Fruit fly (Drosophila melanogaster): ENCODE measurements around the gene CG43307.

CG43307 gene

dm6 chr2L:5811274-5811673 is at the start of gene CG43307:
Gene CG43307 (plus strand): TSS chr2L:5811574.
- TF ChIP-seq Clk (GFP tag; optimal IDR thresholded peaks at IDR 0.05) (no peak), kay (GFP tag; ENCODE audit: borderline replicate concordance) (no peak), CG14711 (tag; optimal IDR thresholded peaks at IDR 0.05) (no peak), tj (GFP tag; optimal IDR thresholded peaks at IDR 0.05) (no peak), CG1620 (GFP tag; optimal IDR thresholded peaks at IDR 0.05) (no peak), pad (GFP tag; optimal IDR thresholded peaks at IDR 0.05) (no peak), Hr96 (GFP tag; optimal IDR thresholded peaks at IDR 0.05) (no peak), CG33017 (tag; optimal IDR thresholded peaks at IDR 0.05) (no peak), cic (GFP tag; optimal IDR thresholded peaks at IDR 0.05) (no peak), CG11617 (GFP tag; optimal IDR thresholded peaks at IDR 0.05) (no peak), cnc (optimal IDR thresholded peaks at IDR 0.05) (no peak), CG12768 (GFP tag; optimal IDR thresholded peaks at IDR 0.05) (no peak), CG7045 (GFP tag; optimal IDR thresholded peaks at IDR 0.05) (no peak), CG7101 (tag; optimal IDR thresholded peaks at IDR 0.05) (no peak), ovo (GFP tag; optimal IDR thresholded peaks at IDR 0.05) (no peak), toe (GFP tag; optimal IDR thresholded peaks at IDR 0.05) (no peak), CG5204 (GFP tag; optimal IDR thresholded peaks at IDR 0.05) (no peak), Crg-1 (GFP tag; optimal IDR thresholded peaks at IDR 0.05) (no peak), bab1 (GFP tag; optimal IDR thresholded peaks at IDR 0.05) (no peak)

dm6 chr2L:5765139-5765538 is 46.2 kb upstream of the CG43307 start:
- TF ChIP-seq CG7101 (tag; optimal IDR thresholded peaks at IDR 0.05) (no peak), CG33017 (tag; optimal IDR thresholded peaks at IDR 0.05) (no peak), kay (GFP tag; ENCODE audit: borderline replicate concordance) (no peak), tj (GFP tag; optimal IDR thresholded peaks at IDR 0.05) (no peak), Mnt (GFP tag; optimal IDR thresholded peaks at IDR 0.05) (no peak), Hr96 (GFP tag; optimal IDR thresholded peaks at IDR 0.05) (no peak), bab1 (GFP tag; optimal IDR thresholded peaks at IDR 0.05) (no peak), Crg-1 (GFP tag; optimal IDR thresholded peaks at IDR 0.05) (no peak), Clk (GFP tag; optimal IDR thresholded peaks at IDR 0.05) (no peak), ovo (GFP tag; optimal IDR thresholded peaks at IDR 0.05) (no peak), CG12768 (GFP tag; optimal IDR thresholded peaks at IDR 0.05) (no peak), CG14711 (tag; optimal IDR thresholded peaks at IDR 0.05) (no peak), cic (GFP tag; optimal IDR thresholded peaks at IDR 0.05) (no peak), CG5204 (GFP tag; optimal IDR thresholded peaks at IDR 0.05) (no peak), CG1620 (GFP tag; optimal IDR thresholded peaks at IDR 0.05) (no peak), pad (GFP tag; optimal IDR thresholded peaks at IDR 0.05) (no peak), CG11617 (GFP tag; optimal IDR thresholded peaks at IDR 0.05) (no peak)

dm6 chr2L:5766042-5766441 is 45.3 kb upstream of the CG43307 start, which contains the start of gene obst-E:
Gene obst-E (minus strand): TSS chr2L:5766142.
- TF ChIP-seq Hr96 (GFP tag; optimal IDR thresholded peaks at IDR 0.05) = no peak
- TF ChIP-seq cic (GFP tag; optimal IDR thresholded peaks at IDR 0.05) = no peak
- TF ChIP-seq CG12768 (GFP tag; optimal IDR thresholded peaks at IDR 0.05) = no peak
- no peak for TF ChIP-seq bab1 (GFP tag; optimal IDR thresholded peaks at IDR 0.05)
- no peak for TF ChIP-seq Crg-1 (GFP tag; optimal IDR thresholded peaks at IDR 0.05)
- no peak for TF ChIP-seq Clk (GFP tag; optimal IDR thresholded peaks at IDR 0.05)
- TF ChIP-seq CG33017 (tag; optimal IDR thresholded peaks at IDR 0.05) = no peak
- no peak for TF ChIP-seq CG1620 (GFP tag; optimal IDR thresholded peaks at IDR 0.05)
- TF ChIP-seq Mnt (GFP tag; optimal IDR thresholded peaks at IDR 0.05) = no peak
- TF ChIP-seq CG11617 (GFP tag; optimal IDR thresholded peaks at IDR 0.05) = no peak
- TF ChIP-seq CG14711 (tag; optimal IDR thresholded peaks at IDR 0.05) = no peak
- no peak for TF ChIP-seq cnc (optimal IDR thresholded peaks at IDR 0.05)
- no peak for TF ChIP-seq CG5204 (GFP tag; optimal IDR thresholded peaks at IDR 0.05)
- no peak for TF ChIP-seq CG7101 (tag; optimal IDR thresholded peaks at IDR 0.05)
- no peak for TF ChIP-seq toe (GFP tag; optimal IDR thresholded peaks at IDR 0.05)
- no peak for TF ChIP-seq CG7045 (GFP tag; optimal IDR thresholded peaks at IDR 0.05)

- TF ChIP-seq Clk (GFP tag; optimal IDR thresholded peaks at IDR 0.05) = no peak
- no peak for TF ChIP-seq CG12768 (GFP tag; optimal IDR thresholded peaks at IDR 0.05)
- TF ChIP-seq CG14711 (tag; optimal IDR thresholded peaks at IDR 0.05) = no peak
- TF ChIP-seq toe (GFP tag; optimal IDR thresholded peaks at IDR 0.05) = no peak
- TF ChIP-seq Hr96 (GFP tag; optimal IDR thresholded peaks at IDR 0.05) = no peak
- TF ChIP-seq cnc (optimal IDR thresholded peaks at IDR 0.05) = no peak
- TF ChIP-seq CG5204 (GFP tag; optimal IDR thresholded peaks at IDR 0.05) = no peak
- no peak for TF ChIP-seq ovo (GFP tag; optimal IDR thresholded peaks at IDR 0.05)
- TF ChIP-seq CG1620 (GFP tag; optimal IDR thresholded peaks at IDR 0.05) = no peak
- no peak for TF ChIP-seq cic (GFP tag; optimal IDR thresholded peaks at IDR 0.05)
- TF ChIP-seq CG33017 (tag; optimal IDR thresholded peaks at IDR 0.05) = no peak
- TF ChIP-seq pad (GFP tag; optimal IDR thresholded peaks at IDR 0.05) = no peak
Measured at dm6 chr2L:5766498-5767008, 44.8 kb upstream of the CG43307 start.

dm6 chr2L:5771179-5771578 is 40.2 kb upstream of the CG43307 start:
- TF ChIP-seq toe (GFP tag; optimal IDR thresholded peaks at IDR 0.05) (no peak), CG7045 (GFP tag; optimal IDR thresholded peaks at IDR 0.05) (no peak), CG5204 (GFP tag; optimal IDR thresholded peaks at IDR 0.05) (peak; percentile 9), cic (GFP tag; optimal IDR thresholded peaks at IDR 0.05) (no peak), cnc (optimal IDR thresholded peaks at IDR 0.05) (no peak), CG1620 (GFP tag; optimal IDR thresholded peaks at IDR 0.05) (peak; percentile 15), ovo (GFP tag; optimal IDR thresholded peaks at IDR 0.05) (no peak), CG14711 (tag; optimal IDR thresholded peaks at IDR 0.05) (no peak), kay (GFP tag; ENCODE audit: borderline replicate concordance) (no peak), Hr96 (GFP tag; optimal IDR thresholded peaks at IDR 0.05) (peak; percentile 8), Clk (GFP tag; optimal IDR thresholded peaks at IDR 0.05) (no peak), CG11617 (GFP tag; optimal IDR thresholded peaks at IDR 0.05) (no peak), CG33017 (tag; optimal IDR thresholded peaks at IDR 0.05) (no peak), bab1 (GFP tag; optimal IDR thresholded peaks at IDR 0.05) (peak; percentile 9)

dm6 chr2L:5772262-5772661 is 39.1 kb upstream of the CG43307 start:
- TF ChIP-seq cic (GFP tag; optimal IDR thresholded peaks at IDR 0.05) (peak; percentile 12), CG12768 (GFP tag; optimal IDR thresholded peaks at IDR 0.05) (no peak)
